Worm (Caenorhabditis elegans) whole organism, mixed stage, embryonic: ENCODE measurements around the gene Y41D4B.15.

Experiments used
- ceh-83 ChIP-seq: fragments of 200-800 bp; sonication (Bioruptor generic); optimal IDR thresholded peaks from 2 replicates; lab custom pipeline; 2018; ENCODE audit warnings: mild to moderate bottlenecking, missing genetic modification characterization, missing compliant biosample characterization
- pha-4 ChIP-seq: fragments of 150-350 bp; optimal IDR thresholded peaks from 2 replicates; lab custom pipeline; 2018; ENCODE audit warnings: missing biosample characterization, missing genetic modification reagents, missing genetic modification characterization

DNA sequence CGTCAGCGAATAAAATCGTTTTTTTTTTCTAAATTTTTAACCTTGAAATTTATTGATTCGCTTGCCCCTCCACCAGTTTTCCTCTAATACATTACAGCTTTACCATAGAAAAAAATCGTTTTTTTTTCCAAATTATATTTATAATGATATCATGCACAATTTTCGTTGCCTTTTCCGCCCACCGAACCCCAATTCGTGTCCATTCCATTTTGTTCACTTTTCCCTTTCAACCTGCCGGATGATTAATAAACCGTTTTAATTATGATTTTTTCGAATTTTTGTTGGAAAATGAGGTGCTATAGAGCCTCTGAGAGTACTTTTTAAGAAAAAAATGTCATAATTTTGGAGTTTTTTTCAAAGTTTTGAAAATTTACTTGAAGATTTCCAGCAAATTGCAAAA is 37.5 kb downstream of the Y41D4B.15 start, which contains the start of gene set-23:
- TF ChIP-seq ceh-83 (GFP tag; lab: Kevin White, UChicago) (no peak), pha-4 (tag; lab: Kevin White, UChicago) (no peak)
